Worm (Caenorhabditis elegans): ENCODE measurements around the gene sma-5.

The sma-5 gene

ce11 chrX:11957246-11957645, 48.1 kb downstream of the sma-5 start, which contains the start of gene T08D10.5:
T08D10.5 (plus strand) TSS chrX:11957546.
- TF ChIP-seq nhr-12 (tag; optimal IDR thresholded peaks at IDR 0.05) = no peak
- no peak for TF ChIP-seq nhr-129 (tag; optimal IDR thresholded peaks at IDR 0.05)
- TF ChIP-seq ZK546.5 (tag; optimal IDR thresholded peaks at IDR 0.05) = no peak
- TF ChIP-seq egl-27 (tag; optimal IDR thresholded peaks at IDR 0.05) = no peak
- no peak for TF ChIP-seq ceh-16 (tag; optimal IDR thresholded peaks at IDR 0.05)
- no peak for TF ChIP-seq mab-5 (tag; optimal IDR thresholded peaks at IDR 0.05)
- TF ChIP-seq fos-1 (tag; optimal IDR thresholded peaks at IDR 0.05) = no peak
- TF ChIP-seq sma-3 (GFP tag; optimal IDR thresholded peaks at IDR 0.05) = no peak
- no peak for TF ChIP-seq nhr-23 (tag; optimal IDR thresholded peaks at IDR 0.05)
- TF ChIP-seq elt-3 (tag; optimal IDR thresholded peaks at IDR 0.05) = no peak

- TF ChIP-seq ztf-1 (GFP tag; conservative IDR thresholded peaks at IDR 0.05) (no peak), ceh-16 (tag; optimal IDR thresholded peaks at IDR 0.05) (no peak), R02D3.7 (tag; optimal IDR thresholded peaks at IDR 0.05) (no peak), skn-1 (tag; optimal IDR thresholded peaks at IDR 0.05) (no peak), snpc-4 (tag; optimal IDR thresholded peaks at IDR 0.05) (no peak), egl-27 (tag; optimal IDR thresholded peaks at IDR 0.05) (no peak), elt-3 (tag; optimal IDR thresholded peaks at IDR 0.05) (no peak), ztf-4 (tag; optimal IDR thresholded peaks at IDR 0.05) (no peak), lin-11 (tag; optimal IDR thresholded peaks at IDR 0.05) (no peak), nhr-237 (tag; optimal IDR thresholded peaks at IDR 0.05) (no peak)
Measured at ce11 chrX:11955125-11955524, 50.2 kb downstream of the sma-5 start, which contains the start of gene T08D10.3. T08D10.3 (plus strand) TSS chrX:11955425.

- TF ChIP-seq elt-1 (tag; optimal IDR thresholded peaks at IDR 0.05) = no peak
- no peak for TF ChIP-seq aly-2 (tag; optimal IDR thresholded peaks at IDR 0.05)
- no peak for TF ChIP-seq ztf-1 (GFP tag; conservative IDR thresholded peaks at IDR 0.05)
- no peak for TF ChIP-seq sma-9 (GFP tag; optimal IDR thresholded peaks at IDR 0.05)
- TF ChIP-seq sma-9 (tag; optimal IDR thresholded peaks at IDR 0.05) = no peak
- TF ChIP-seq skn-1 (tag; optimal IDR thresholded peaks at IDR 0.05) = no peak
Measured at ce11 chrX:11953229-11953628, 52.1 kb downstream of the sma-5 start, which contains the start of gene T08D10.4. T08D10.4 (minus strand) TSS chrX:11953329.

ce11 chrX:11952129-11952528, 53.2 kb downstream of the sma-5 start:
- no peak for TF ChIP-seq blmp-1 (tag; optimal IDR thresholded peaks at IDR 0.05; ENCODE audit: insufficient read depth)

ce11 chrX:11948184-11948894, 57.0 kb downstream of the sma-5 start, which contains the start of gene lsd-1:
lsd-1 (plus strand) TSS chrX:11948844.
- no peak for TF ChIP-seq lin-39 (tag; optimal IDR thresholded peaks at IDR 0.05)
- peak; percentile 4 for TF ChIP-seq sma-3 (GFP tag; optimal IDR thresholded peaks at IDR 0.05)
- peak; percentile 22 for TF ChIP-seq sem-4 (tag; optimal IDR thresholded peaks at IDR 0.05)
- TF ChIP-seq alr-1 (tag; optimal IDR thresholded peaks at IDR 0.05) = no peak
- no peak for TF ChIP-seq nhr-23 (tag; optimal IDR thresholded peaks at IDR 0.05)
- TF ChIP-seq C34F6.9 (tag; optimal IDR thresholded peaks at IDR 0.05) = peak; percentile 31
- no peak for TF ChIP-seq fos-1 (tag; optimal IDR thresholded peaks at IDR 0.05)
- TF ChIP-seq mdl-1 (tag; optimal IDR thresholded peaks at IDR 0.05) = no peak
- no peak for TF ChIP-seq unc-39 (tag; optimal IDR thresholded peaks at IDR 0.05)
- no peak for TF ChIP-seq skn-1 (tag; optimal IDR thresholded peaks at IDR 0.05)
- TF ChIP-seq mab-5 (tag; optimal IDR thresholded peaks at IDR 0.05) = no peak
- TF ChIP-seq gmeb-1 (tag; optimal IDR thresholded peaks at IDR 0.05) = no peak
- TF ChIP-seq lin-13 (GFP tag; optimal IDR thresholded peaks at IDR 0.05) = peak; percentile 2
- TF ChIP-seq ZK546.5 (tag; optimal IDR thresholded peaks at IDR 0.05) = no peak
- no peak for TF ChIP-seq ztf-11 (tag; optimal IDR thresholded peaks at IDR 0.05)
- TF ChIP-seq zag-1 (tag; optimal IDR thresholded peaks at IDR 0.05) = no peak
- no peak for TF ChIP-seq nhr-21 (tag; optimal IDR thresholded peaks at IDR 0.05)
- no peak for TF ChIP-seq lin-11 (tag; optimal IDR thresholded peaks at IDR 0.05)
- no peak for TF ChIP-seq nhr-11 (tag; optimal IDR thresholded peaks at IDR 0.05)
- TF ChIP-seq unc-55 (GFP tag; optimal IDR thresholded peaks at IDR 0.05) = no peak
- peak; percentile 47 for TF ChIP-seq sma-9 (GFP tag; optimal IDR thresholded peaks at IDR 0.05)
- TF ChIP-seq sma-9 (tag; optimal IDR thresholded peaks at IDR 0.05) = no peak
- no peak for TF ChIP-seq nhr-6 (tag; optimal IDR thresholded peaks at IDR 0.05)
- TF ChIP-seq F13H6.1 (tag; optimal IDR thresholded peaks at IDR 0.05) = peak; percentile 37
- no peak for TF ChIP-seq Y55F3AM.14 (GFP tag; optimal IDR thresholded peaks at IDR 0.05)
- no peak for TF ChIP-seq egl-27 (tag; optimal IDR thresholded peaks at IDR 0.05)
- TF ChIP-seq snpc-4 (tag; optimal IDR thresholded peaks at IDR 0.05) = no peak
- TF ChIP-seq nhr-129 (tag; optimal IDR thresholded peaks at IDR 0.05) = no peak
- TF ChIP-seq nhr-77 (tag; optimal IDR thresholded peaks at IDR 0.05) = no peak
- TF ChIP-seq ztf-4 (tag; optimal IDR thresholded peaks at IDR 0.05) = no peak
- no peak for TF ChIP-seq crh-2 (tag; optimal IDR thresholded peaks at IDR 0.05)
- no peak for TF ChIP-seq nhr-12 (tag; optimal IDR thresholded peaks at IDR 0.05)
- no peak for TF ChIP-seq peb-1 (tag; optimal IDR thresholded peaks at IDR 0.05)
- TF ChIP-seq dmd-4 (tag; optimal IDR thresholded peaks at IDR 0.05) = no peak
- no peak for TF ChIP-seq nhr-10 (tag; optimal IDR thresholded peaks at IDR 0.05)
- TF ChIP-seq aly-2 (tag; optimal IDR thresholded peaks at IDR 0.05) = no peak
- no peak for TF ChIP-seq ama-1 (optimal IDR thresholded peaks at IDR 0.05)
